Fruit fly (Drosophila melanogaster) whole organism, embryonic: ENCODE data around the gene PAN3.

Source experiments
- ATbp ChIP-seq: fragments of 200-800 bp; sonication (Bioruptor generic); optimal IDR thresholded peaks from 2 replicates; lab custom pipeline; 2017; ENCODE audit warnings: missing biosample characterization, mild to moderate bottlenecking, missing genetic modification characterization, missing genetic modification reagents
- Awh ChIP-seq: fragments of 200-800 bp; sonication (Bioruptor generic); IDR thresholded peaks from 2 replicates; pipeline ENCODE4, ENCODE4 v1.3.6; 2022; ENCODE audit warnings: missing biosample characterization, missing genetic modification characterization
- BEAF-32 ChIP-seq: fragments of 200-800 bp; sonication (Bioruptor generic); optimal IDR thresholded peaks from 3 replicates; lab custom pipeline; 2017; ENCODE audit warnings: missing biosample characterization, missing genetic modification characterization, mild to moderate bottlenecking, moderate library complexity, missing genetic modification reagents
- CG10543 ChIP-seq: fragments of 200-800 bp; sonication (Bioruptor generic); optimal IDR thresholded peaks from 3 replicates; lab custom pipeline; 2017; ENCODE audit warnings: missing biosample characterization, mild to moderate bottlenecking, missing genetic modification characterization, moderate library complexity
- CG10959 ChIP-seq: fragments of 200-800 bp; sonication (Bioruptor generic); IDR thresholded peaks from 2 replicates; pipeline ENCODE4 v1.3.6; 2022; ENCODE audit warnings: missing biosample characterization, missing genetic modification characterization
- CG12104 ChIP-seq: fragments of 200-800 bp; sonication (Bioruptor generic); optimal IDR thresholded peaks from 3 replicates; lab custom pipeline; 2016; ENCODE audit warnings: missing biosample characterization, missing genetic modification characterization
- CG1233 ChIP-seq: fragments of 200-800 bp; sonication (Bioruptor generic); optimal IDR thresholded peaks from 4 replicates; lab custom pipeline; 2018; ENCODE audit warnings: missing biosample characterization, mild to moderate bottlenecking, missing genetic modification characterization
- CG13624 ChIP-seq: fragments of 200-800 bp; sonication (Bioruptor generic); optimal IDR thresholded peaks from 2 replicates; lab custom pipeline; 2016; ENCODE audit warnings: missing biosample characterization, missing genetic modification characterization
- CG14050 ChIP-seq: fragments of 200-800 bp; sonication (Bioruptor generic); IDR thresholded peaks from 3 replicates; pipeline ENCODE4 v1.3.6; 2022; ENCODE audit warnings: missing biosample characterization, missing genetic modification characterization
- CG14667 ChIP-seq: fragments of 200-800 bp; sonication (Bioruptor generic); IDR thresholded peaks from 2 replicates; pipeline ENCODE4 v1.3.6; 2022; ENCODE audit warnings: missing biosample characterization, missing genetic modification characterization
- CG14710 ChIP-seq: fragments of 200-800 bp; sonication (Bioruptor generic); optimal IDR thresholded peaks from 3 replicates; lab custom pipeline; 2019; ENCODE audit warnings: missing biosample characterization, mild to moderate bottlenecking, missing genetic modification characterization, moderate library complexity
- CG1529 ChIP-seq: fragments of 200-800 bp; sonication (Bioruptor generic); optimal IDR thresholded peaks from 3 replicates; lab custom pipeline; 2018; ENCODE audit warnings: missing biosample characterization, missing genetic modification characterization
- CG18262 ChIP-seq: fragments of 200-800 bp; optimal IDR thresholded peaks from 3 replicates; lab custom pipeline; 2019; ENCODE audit warnings: missing biosample characterization, mild to moderate bottlenecking, missing genetic modification characterization, moderate library complexity
- CG2875 ChIP-seq: fragments of 200-800 bp; sonication (Bioruptor generic); optimal IDR thresholded peaks from 2 replicates; lab custom pipeline; 2017; ENCODE audit warnings: missing biosample characterization, mild to moderate bottlenecking, missing genetic modification characterization, missing genetic modification reagents
- CG3065 ChIP-seq: fragments of 200-800 bp; sonication (Bioruptor generic); optimal IDR thresholded peaks from 2 replicates; lab custom pipeline; 2016; ENCODE audit warnings: missing biosample characterization, missing genetic modification characterization
- CG4854 ChIP-seq: fragments of 200-800 bp; sonication (Bioruptor generic); optimal IDR thresholded peaks from 2 replicates; lab custom pipeline; 2016; ENCODE audit warnings: missing biosample characterization, missing genetic modification characterization, inconsistent platforms
- CG7372 ChIP-seq: fragments of 200-800 bp; sonication (Bioruptor generic); IDR thresholded peaks from 2 replicates; pipeline ENCODE4 v1.3.6; 2022; ENCODE audit warnings: missing biosample characterization, missing genetic modification characterization
- CG7839 ChIP-seq: fragments of 200-800 bp; sonication (Bioruptor generic); optimal IDR thresholded peaks from 3 replicates; lab custom pipeline; 2018; ENCODE audit warnings: missing biosample characterization, mild to moderate bottlenecking, missing genetic modification characterization, moderate library complexity
- CG9215 ChIP-seq: fragments of 200-800 bp; sonication (Bioruptor generic); IDR thresholded peaks from 2 replicates; pipeline ENCODE4 v1.3.6; 2022; ENCODE audit warnings: missing biosample characterization, missing genetic modification characterization
- Dref ChIP-seq: fragments of 200-800 bp; sonication (Bioruptor generic); IDR thresholded peaks from 2 replicates; pipeline ENCODE4 v1.3.6; 2022; ENCODE audit warnings: missing biosample characterization, missing genetic modification characterization
- Ets97D ChIP-seq: fragments of 200-800 bp; sonication (Bioruptor generic); optimal IDR thresholded peaks from 3 replicates; lab custom pipeline; 2016; ENCODE audit warnings: missing biosample characterization, missing genetic modification characterization
- GATAe ChIP-seq: fragments of 200-800 bp; sonication (Bioruptor generic); conservative IDR thresholded peaks from 2 replicates; pipeline ENCODE4 v1.3.6; 2022; ENCODE audit warnings: missing biosample characterization, missing genetic modification characterization
- HmgZ ChIP-seq: fragments of 200-800 bp; sonication (Bioruptor generic); optimal IDR thresholded peaks from 2 replicates; lab custom pipeline; 2018; ENCODE audit warnings: missing biosample characterization, mild to moderate bottlenecking, missing genetic modification characterization
- Hmr ChIP-seq: fragments of 200-800 bp; sonication (Bioruptor generic); optimal IDR thresholded peaks from 3 replicates; lab custom pipeline; 2017; ENCODE audit warnings: mild to moderate bottlenecking, missing biosample characterization, missing genetic modification reagents, missing genetic modification characterization
- Nf-YA ChIP-seq: fragments of 200-800 bp; sonication (Bioruptor generic); IDR thresholded peaks from 2 replicates; pipeline ENCODE4 v1.3.6; 2022; ENCODE audit warnings: missing biosample characterization, missing genetic modification characterization
- Nf-YB ChIP-seq: fragments of 200-800 bp; sonication (Bioruptor generic); optimal IDR thresholded peaks from 3 replicates; lab custom pipeline; 2019; ENCODE audit warnings: missing biosample characterization, mild to moderate bottlenecking, missing genetic modification characterization, moderate library complexity
- NfI ChIP-seq: fragments of 200-800 bp; sonication (Bioruptor generic); optimal IDR thresholded peaks from 3 replicates; lab custom pipeline; 2018; ENCODE audit warnings: missing biosample characterization, mild to moderate bottlenecking, missing genetic modification characterization, moderate library complexity
- Ptx1 ChIP-seq: fragments of 200-800 bp; sonication (Bioruptor generic); IDR thresholded peaks from 2 replicates; pipeline ENCODE4 v1.3.6; 2022; ENCODE audit warnings: missing biosample characterization, missing genetic modification characterization
- Side ChIP-seq: fragments of 200-800 bp; sonication (Bioruptor generic); optimal IDR thresholded peaks from 2 replicates; lab custom pipeline; 2016; ENCODE audit warnings: missing biosample characterization, missing genetic modification characterization
- Usf ChIP-seq: fragments of 200-800 bp; sonication (Bioruptor generic); optimal IDR thresholded peaks from 2 replicates; lab custom pipeline; 2017; ENCODE audit warnings: missing genotype, missing biosample characterization, missing genetic modification characterization
- bcd ChIP-seq: fragments of 200-800 bp; sonication (Bioruptor generic); optimal IDR thresholded peaks from 2 replicates; lab custom pipeline; 2017; ENCODE audit warnings: missing biosample characterization, mild to moderate bottlenecking, missing genetic modification characterization
- bowl ChIP-seq: fragments of 200-800 bp; sonication (Bioruptor generic); IDR thresholded peaks from 2 replicates; pipeline ENCODE4 v1.3.6; 2022; ENCODE audit warnings: missing biosample characterization, missing genetic modification characterization
- chif ChIP-seq, 2 experiments: fragments of 200-800 bp; sonication (Bioruptor generic); optimal IDR thresholded peaks; 3 replicates each; lab custom pipeline; 2016; ENCODE audit warnings: missing biosample characterization in 2 of 2, missing genetic modification characterization in 2 of 2
- crol ChIP-seq: fragments of 200-800 bp; sonication (Bioruptor generic); IDR thresholded peaks from 2 replicates; pipeline ENCODE4 v1.3.6; 2022; ENCODE audit warnings: missing biosample characterization, missing genetic modification characterization
- cwo ChIP-seq: fragments of 200-800 bp; sonication (Bioruptor generic); optimal IDR thresholded peaks from 3 replicates; lab custom pipeline; 2017; ENCODE audit warnings: missing biosample characterization, missing genetic modification characterization, mild to moderate bottlenecking, moderate library complexity, missing genetic modification reagents
- gem ChIP-seq: fragments of 200-800 bp; sonication (Bioruptor generic); optimal IDR thresholded peaks from 2 replicates; lab custom pipeline; 2019; ENCODE audit warnings: missing biosample characterization, mild to moderate bottlenecking, missing genetic modification characterization, moderate library complexity
- gro ChIP-seq: fragments of 200-800 bp; sonication (Bioruptor generic); optimal IDR thresholded peaks from 2 replicates; lab custom pipeline; 2016; ENCODE audit warnings: missing biosample characterization, missing genetic modification characterization
- h ChIP-seq: fragments of >200 bp; optimal IDR thresholded peaks from 2 replicates; lab custom pipeline; 2017
- jing ChIP-seq: fragments of 200-800 bp; sonication (Bioruptor generic); optimal IDR thresholded peaks from 2 replicates; lab custom pipeline; 2018; ENCODE audit warnings: missing biosample characterization, mild to moderate bottlenecking, missing genetic modification characterization
- mirr ChIP-seq: fragments of 200-800 bp; sonication (Bioruptor generic); optimal IDR thresholded peaks from 3 replicates; lab custom pipeline; 2018; ENCODE audit warnings: missing biosample characterization, mild to moderate bottlenecking, missing genetic modification characterization
- otp ChIP-seq: fragments of 200-800 bp; sonication (Bioruptor generic); IDR thresholded peaks from 3 replicates; pipeline ENCODE4, ENCODE4 v1.3.6; 2022; ENCODE audit warnings: missing biosample characterization, missing genetic modification characterization
- pros ChIP-seq: fragments of 200-800 bp; sonication (Bioruptor generic); optimal IDR thresholded peaks from 3 replicates; lab custom pipeline; 2019; ENCODE audit warnings: missing biosample characterization, mild to moderate bottlenecking, missing genetic modification characterization, moderate library complexity
- row ChIP-seq: fragments of 200-800 bp; sonication (Bioruptor generic); IDR thresholded peaks from 3 replicates; pipeline ENCODE4 v1.3.6; 2022; ENCODE audit warnings: missing biosample characterization, missing genetic modification characterization
- sd ChIP-seq: fragments of 200-800 bp; sonication (Bioruptor generic); optimal IDR thresholded peaks from 3 replicates; lab custom pipeline; 2018; ENCODE audit warnings: missing biosample characterization, mild to moderate bottlenecking, missing genetic modification characterization, moderate library complexity
- seq ChIP-seq: fragments of 200-800 bp; sonication (Bioruptor generic); IDR thresholded peaks from 2 replicates; pipeline ENCODE4 v1.3.6; 2022; ENCODE audit warnings: missing biosample characterization, missing genetic modification characterization
- so ChIP-seq: fragments of 200-800 bp; sonication (Bioruptor generic); IDR thresholded peaks from 3 replicates; pipeline ENCODE4 v1.3.6; 2022; ENCODE audit warnings: missing biosample characterization, missing genetic modification characterization
- sr ChIP-seq: fragments of 200-800 bp; sonication (Bioruptor generic); IDR thresholded peaks from 3 replicates; pipeline ENCODE4 v1.3.6; 2022; ENCODE audit warnings: missing biosample characterization, missing genetic modification characterization
- stwl ChIP-seq: fragments of 200-800 bp; sonication (Bioruptor generic); optimal IDR thresholded peaks from 3 replicates; lab custom pipeline; 2018; ENCODE audit warnings: missing biosample characterization, mild to moderate bottlenecking, missing genetic modification characterization, moderate library complexity
- tio ChIP-seq: fragments of 200-800 bp; sonication (Bioruptor generic); optimal IDR thresholded peaks from 2 replicates; lab custom pipeline; 2017; ENCODE audit warnings: missing biosample characterization, missing genetic modification characterization, inconsistent platforms

PAN3 gene

DNA sequence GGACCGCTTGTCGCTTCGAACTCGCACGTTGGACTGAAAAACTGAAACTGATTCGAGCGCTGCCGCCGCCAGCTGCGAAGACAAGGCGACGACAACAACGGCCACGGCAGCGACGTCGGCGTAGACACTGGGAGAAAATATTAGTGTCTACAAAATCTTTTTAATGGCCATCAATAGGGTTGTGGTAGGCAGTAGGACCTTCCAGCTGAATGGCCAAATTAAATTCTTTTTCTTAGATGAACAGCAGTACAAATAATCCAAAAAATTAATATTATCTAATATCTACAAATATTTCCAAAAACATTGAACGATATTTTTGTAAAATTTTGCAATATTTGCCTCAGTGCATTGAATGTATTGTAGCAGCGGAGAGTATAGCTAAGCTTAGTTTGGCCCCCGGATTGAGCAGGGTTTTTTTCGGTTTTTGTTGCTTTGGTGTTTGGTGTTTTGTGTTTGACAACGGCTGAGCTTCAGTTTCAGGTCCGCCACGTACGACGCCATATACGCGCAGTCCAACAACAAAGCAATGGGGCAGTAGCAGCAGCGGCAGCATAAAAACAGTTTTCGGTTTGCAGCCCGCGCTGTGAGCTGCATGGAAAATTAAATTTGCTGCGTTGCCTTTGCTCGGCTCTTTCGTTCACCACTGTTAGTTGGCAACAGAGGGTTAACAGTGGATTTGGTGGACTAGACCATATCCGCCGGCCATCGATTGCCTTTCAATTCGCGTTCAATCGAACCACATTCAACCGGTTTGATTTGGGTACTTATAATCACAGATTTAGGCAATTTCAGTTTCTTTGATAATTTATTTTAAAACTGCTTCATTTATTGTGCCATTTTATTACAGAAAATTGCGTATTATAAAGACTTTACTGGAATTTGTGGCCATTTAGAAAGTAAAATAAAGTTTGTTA, 36.2 kb downstream of the PAN3 start, which contains the start of gene Cht7 (continued):
- no peak for TF ChIP-seq pros (GFP tag; lab: Kevin White, UChicago)
- peak; percentile 73 for TF ChIP-seq CG14710 (tag; lab: Kevin White, UChicago)
- TF ChIP-seq Dref: no peak
- peak; percentile 81 for TF ChIP-seq Awh (GFP tag; lab: Robert Waterston, UW)
- peak; percentile 90 for TF ChIP-seq CG10543
- peak; percentile 72 for TF ChIP-seq sd (tag; lab: Kevin White, UChicago)
- TF ChIP-seq cwo: peak; percentile 75
- TF ChIP-seq CG2875 (GFP tag; lab: Kevin White, UChicago): peak; percentile 75
- peak; percentile 91 for TF ChIP-seq ATbp
- TF ChIP-seq CG14050 (GFP tag; lab: Robert Waterston, UW): peak; percentile 82
- peak; percentile 48 for TF ChIP-seq CG3065 (GFP tag; lab: Kevin White, UChicago)
- TF ChIP-seq CG10959 (GFP tag; lab: Robert Waterston, UW): peak; percentile 63
- TF ChIP-seq CG7839: peak; percentile 91
- TF ChIP-seq CG1529 (GFP tag; lab: Kevin White, UChicago): peak; percentile 89
- TF ChIP-seq CG12104: peak; percentile 53
- 0 out of 3 replicates have a peak, but pooled peaks have one; percentile 50 for TF ChIP-seq otp
- TF ChIP-seq Hmr: peak; percentile 90
- peak; percentile 65 for TF ChIP-seq Side (GFP tag; lab: Kevin White, UChicago)
- peak; percentile 80 for TF ChIP-seq CG7372
- peak; percentile 89 for TF ChIP-seq so (GFP tag; lab: Robert Waterston, UW)
- peak; percentile 60 for TF ChIP-seq CG1233
- TF ChIP-seq CG13624 (GFP tag; lab: Kevin White, UChicago): peak; percentile 74
- no peak for TF ChIP-seq stwl (tag; lab: Kevin White, UChicago)
- peak; percentile 73 for TF ChIP-seq CG14667
- peak; percentile 71 to 77 for TF ChIP-seq chif (GFP tag; optimal IDR thresholded peaks at IDR 0.05; lab: Kevin White, UChicago)
- peak; percentile 76 for TF ChIP-seq tio (GFP tag; lab: Kevin White, UChicago)
- peak; percentile 90 for TF ChIP-seq Ptx1 (GFP tag; lab: Robert Waterston, UW)
- TF ChIP-seq bowl (GFP tag; lab: Robert Waterston, UW): peak; percentile 80
- TF ChIP-seq CG9215 (GFP tag; lab: Robert Waterston, UW): peak; percentile 74
- peak; percentile 78 for TF ChIP-seq Nf-YA (GFP tag; lab: Robert Waterston, UW)
- TF ChIP-seq GATAe (GFP tag; lab: Robert Waterston, UW): no peak
- peak; percentile 58 for TF ChIP-seq gro
- TF ChIP-seq NfI (GFP tag; lab: Kevin White, UChicago): peak; percentile 91
- peak; percentile 90 for TF ChIP-seq seq (GFP tag; lab: Robert Waterston, UW)
- no peak for TF ChIP-seq sr (GFP tag; lab: Robert Waterston, UW)
- no peak for TF ChIP-seq crol (GFP tag; lab: Robert Waterston, UW)
- peak; percentile 93 for TF ChIP-seq row
- TF ChIP-seq jing (GFP tag; lab: Kevin White, UChicago): peak; percentile 81
- peak; percentile 91 for TF ChIP-seq HmgZ (tag; lab: Kevin White, UChicago)
- TF ChIP-seq CG4854: peak; percentile 69
- peak; percentile 62 for TF ChIP-seq Usf (GFP tag; lab: Kevin White, UChicago)
- peak; percentile 73 for TF ChIP-seq bcd (GFP tag; lab: Kevin White, UChicago)
- TF ChIP-seq gem (tag; lab: Kevin White, UChicago): peak; percentile 94
- no peak for TF ChIP-seq h (lab: Kevin White, UChicago)
- TF ChIP-seq mirr (GFP tag; lab: Kevin White, UChicago): no peak
- peak; percentile 45 for TF ChIP-seq Ets97D
- no peak for TF ChIP-seq BEAF-32 (GFP tag; lab: Kevin White, UChicago)
- peak; percentile 89 for TF ChIP-seq CG18262 (tag; lab: Kevin White, UChicago)
- peak; percentile 71 for TF ChIP-seq Nf-YB (GFP tag; lab: Kevin White, UChicago)
